Worm (Caenorhabditis elegans): ENCODE data around the gene math-13.
A peak's percentile ranks its signal among the peaks of the same experiment; 100 is the strongest.

Gene math-13

DNA sequence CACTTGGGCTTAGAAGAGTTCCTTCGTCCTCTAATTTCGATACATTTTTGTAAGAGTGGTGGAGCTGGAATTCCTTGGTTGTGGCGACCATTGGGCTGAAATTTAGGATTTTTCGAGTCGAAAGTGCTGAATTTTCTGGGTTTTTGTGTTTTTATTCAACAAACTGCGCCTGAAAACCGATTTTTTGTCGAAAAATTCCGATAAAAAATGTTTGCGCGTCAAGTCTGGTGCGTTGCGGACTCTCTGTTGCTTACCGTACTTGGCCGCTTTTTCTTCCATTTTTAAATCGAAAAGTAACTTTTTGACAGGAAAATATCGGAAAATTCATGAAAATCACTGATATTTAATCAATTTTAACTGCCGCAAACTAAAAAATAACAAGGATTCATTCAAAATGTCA is 42.1 kb downstream of the math-13 start, which contains the start of gene bath-4:
Gene bath-4, minus strand, starts transcription at position 101 of the 400 bp plus-strand sequence.
- TF ChIP-seq nhr-6 (tag; optimal IDR thresholded peaks at IDR 0.05) (no peak), F37D6.2 (tag; optimal IDR thresholded peaks at IDR 0.05) (no peak), gei-8 (GFP tag; optimal IDR thresholded peaks at IDR 0.05) (no peak), set-16 (GFP tag; IDR thresholded peaks at IDR 0.05) (no peak), sdz-12 (GFP tag; optimal IDR thresholded peaks at IDR 0.05) (no peak), nhr-77 (tag; optimal IDR thresholded peaks at IDR 0.05) (no peak), unc-39 (tag; optimal IDR thresholded peaks at IDR 0.05) (no peak)

- TF ChIP-seq nhr-48 (tag; optimal IDR thresholded peaks at IDR 0.05) (no peak), tra-1 (GFP tag; IDR thresholded peaks at IDR 0.05) (no peak), nhr-11 (tag; optimal IDR thresholded peaks at IDR 0.05) (no peak), nhr-102 (tag; optimal IDR thresholded peaks at IDR 0.05) (no peak), lin-29 (GFP tag; IDR thresholded peaks at IDR 0.05) (no peak), jun-1 (tag; optimal IDR thresholded peaks at IDR 0.05) (no peak), F49E8.2 (tag; optimal IDR thresholded peaks at IDR 0.05; ENCODE audit: borderline replicate concordance) (no peak), aly-2 (tag; optimal IDR thresholded peaks at IDR 0.05) (no peak), ceh-44 (GFP tag; IDR thresholded peaks at IDR 0.05) (no peak)
These were observed 45.3 kb downstream of the math-13 start, which contains the start of gene bath-7 for ce11 chrII:1921018-1921417. Gene bath-7 (minus strand): TSS chrII:1921118.

DNA sequence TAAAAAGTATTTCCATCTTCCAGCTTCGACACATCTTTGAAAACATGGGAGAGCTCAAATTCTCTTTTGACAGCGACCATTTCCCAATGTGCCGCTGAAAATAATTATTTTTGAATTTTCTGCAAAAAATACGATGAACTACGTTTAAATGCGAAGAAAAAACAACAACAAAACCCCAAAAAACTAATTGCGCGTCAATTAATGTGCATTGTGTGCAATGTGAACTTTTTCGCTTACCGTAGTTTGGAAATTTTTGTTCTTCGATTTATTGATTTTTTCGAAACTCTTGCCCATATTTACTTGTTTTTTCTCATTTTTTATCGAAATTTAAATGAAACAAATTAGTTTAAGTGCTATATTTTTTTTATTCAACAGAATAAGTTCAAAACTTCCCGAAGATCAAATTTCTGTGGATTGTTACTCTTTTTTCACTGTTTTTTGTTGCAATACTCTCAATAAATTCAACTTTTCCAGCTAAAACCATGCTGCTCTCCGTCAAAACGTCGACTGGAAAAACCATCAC is 47.0 kb downstream of the math-13 start, which contains the start of the genes bath-2 and F52C6.4:
Gene bath-2, minus strand, starts transcription at position 101 of the 523 bp plus-strand sequence.
Gene F52C6.4, plus strand, starts transcription at position 473 of the 523 bp plus-strand sequence.
- TF ChIP-seq aha-1 (tag): peak; percentile 5
- TF ChIP-seq daf-12 (tag; optimal IDR thresholded peaks at IDR 0.05): no peak

DNA sequence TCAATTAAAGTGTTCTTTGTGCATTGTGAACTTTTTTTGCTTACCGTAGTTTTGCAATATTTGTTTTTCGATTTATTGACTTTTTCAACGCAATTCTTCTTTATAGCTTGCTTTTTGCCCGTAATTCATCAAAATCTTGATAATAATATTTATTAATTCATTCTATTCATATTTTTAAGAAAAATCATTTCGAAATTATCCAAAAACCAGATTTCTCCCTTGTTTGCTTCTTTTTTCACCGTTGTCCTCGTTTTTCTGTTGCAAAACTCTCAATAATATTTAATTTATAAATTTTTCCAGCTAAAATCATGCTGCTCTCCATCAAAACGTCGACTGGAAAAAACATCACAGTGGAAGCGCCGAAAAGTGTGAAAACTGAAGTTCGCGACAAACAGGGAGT is 48.7 kb downstream of the math-13 start, which contains the start of gene F52C6.3:
Gene F52C6.3, plus strand, starts transcription at position 301 of the 400 bp plus-strand sequence.
- no peak for TF ChIP-seq nhr-6 (tag; optimal IDR thresholded peaks at IDR 0.05)
- TF ChIP-seq aly-2 (tag; optimal IDR thresholded peaks at IDR 0.05): no peak
- TF ChIP-seq tra-1 (GFP tag; IDR thresholded peaks at IDR 0.05): no peak
- TF ChIP-seq nhr-237 (tag; optimal IDR thresholded peaks at IDR 0.05): no peak
- no peak for TF ChIP-seq dmd-6 (GFP tag; IDR thresholded peaks at IDR 0.05)
- TF ChIP-seq mdt-29 (GFP tag; IDR thresholded peaks at IDR 0.05): no peak
- TF ChIP-seq pha-4 (GFP tag; IDR thresholded peaks at IDR 0.05): no peak
- TF ChIP-seq pha-4 (tag; optimal IDR thresholded peaks at IDR 0.05): no peak
- TF ChIP-seq zfp-3 (GFP tag; conservative IDR thresholded peaks at IDR 0.05): no peak
- no peak for TF ChIP-seq D1046.2 (GFP tag; IDR thresholded peaks at IDR 0.05)
- TF ChIP-seq nhr-102 (tag; optimal IDR thresholded peaks at IDR 0.05): no peak
- no peak for TF ChIP-seq nhr-76 (tag; optimal IDR thresholded peaks at IDR 0.05)
- no peak for TF ChIP-seq nhr-41 (GFP tag; IDR thresholded peaks at IDR 0.05)
- no peak for TF ChIP-seq hlh-11 (tag; optimal IDR thresholded peaks at IDR 0.05)

DNA sequence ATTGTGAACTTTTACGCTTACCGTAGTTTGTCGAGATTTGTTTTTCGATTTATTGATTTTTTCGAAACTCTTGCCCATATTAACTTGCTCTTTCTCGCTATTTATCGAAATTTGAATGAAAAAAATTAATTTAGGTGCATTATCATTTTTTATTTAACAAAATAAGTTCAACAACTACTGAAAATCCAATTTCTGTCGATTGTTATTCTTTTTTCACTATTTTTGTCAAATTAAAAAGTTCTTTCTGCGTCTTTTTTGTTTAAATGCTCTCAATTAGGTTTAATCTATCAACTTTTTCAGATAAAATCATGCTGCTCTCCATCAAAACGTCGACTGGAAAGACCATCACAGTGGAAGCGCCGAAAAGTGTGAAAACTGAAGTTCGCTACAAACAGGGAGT is 50.4 kb downstream of the math-13 start, which contains the start of gene F52C6.2:
Gene F52C6.2, plus strand, starts transcription at position 301 of the 400 bp plus-strand sequence.
- TF ChIP-seq madf-5 (GFP tag; IDR thresholded peaks at IDR 0.05) (no peak), rbr-2 (tag; optimal IDR thresholded peaks at IDR 0.05) (no peak), aly-2 (tag; optimal IDR thresholded peaks at IDR 0.05) (no peak), tra-1 (GFP tag; IDR thresholded peaks at IDR 0.05) (no peak), fos-1 (tag; optimal IDR thresholded peaks at IDR 0.05) (no peak), nhr-237 (tag; optimal IDR thresholded peaks at IDR 0.05) (no peak), Y5F2A.4 (GFP tag; optimal IDR thresholded peaks at IDR 0.05) (no peak), skn-1 (tag; optimal IDR thresholded peaks at IDR 0.05) (no peak), daf-19 (GFP tag; conservative IDR thresholded peaks at IDR 0.05) (no peak), mep-1 (tag; optimal IDR thresholded peaks at IDR 0.05) (no peak), nhr-41 (GFP tag; IDR thresholded peaks at IDR 0.05) (no peak), pha-4 (GFP tag; IDR thresholded peaks at IDR 0.05) (no peak), pha-4 (tag; optimal IDR thresholded peaks at IDR 0.05) (no peak), T26A8.4 (GFP tag; IDR thresholded peaks at IDR 0.05) (no peak)

All from whole organism, L4 larva.